Fruit fly (Drosophila melanogaster) whole organism, embryonic: Measurements from ENCODE around the gene mRpS9.
A peak's percentile ranks its signal among the peaks of the same experiment; 100 is the strongest.

Source experiments
- CG11504 ChIP-seq: fragments of 200-800 bp; sonication (Bioruptor generic); optimal IDR thresholded peaks from 3 replicates; lab custom pipeline; 2019; ENCODE audit warnings: missing biosample characterization, mild to moderate bottlenecking, missing genetic modification characterization, moderate library complexity
- CG11695 ChIP-seq: fragments of 200-800 bp; sonication (Bioruptor generic); IDR thresholded peaks from 3 replicates; pipeline ENCODE4 v1.3.6; 2022; ENCODE audit warnings: missing biosample characterization, missing genetic modification characterization
- CG12769 ChIP-seq: fragments of 200-800 bp; sonication (Bioruptor generic); optimal IDR thresholded peaks from 2 replicates; lab custom pipeline; 2019; ENCODE audit warnings: missing biosample characterization, mild to moderate bottlenecking, missing genetic modification characterization, moderate library complexity
- CG13894 ChIP-seq: fragments of 200-800 bp; sonication (Bioruptor generic); optimal IDR thresholded peaks from 3 replicates; lab custom pipeline; 2018; ENCODE audit warnings: missing biosample characterization, mild to moderate bottlenecking, missing genetic modification characterization, moderate library complexity
- CG1647 ChIP-seq: fragments of 200-800 bp; sonication (Bioruptor generic); optimal IDR thresholded peaks from 3 replicates; lab custom pipeline; 2016; ENCODE audit warnings: missing biosample characterization, missing genetic modification characterization
- CG17385 ChIP-seq: fragments of 200-800 bp; sonication (Bioruptor generic); optimal IDR thresholded peaks from 3 replicates; lab custom pipeline; 2018; ENCODE audit warnings: missing biosample characterization, mild to moderate bottlenecking, missing genetic modification characterization
- CG17912 ChIP-seq: fragments of 200-800 bp; sonication (Bioruptor generic); optimal IDR thresholded peaks from 2 replicates; lab custom pipeline; 2018; ENCODE audit warnings: missing biosample characterization, mild to moderate bottlenecking, missing genetic modification characterization
- CG2129 ChIP-seq: fragments of 200-800 bp; sonication (Bioruptor generic); IDR thresholded peaks from 2 replicates; pipeline ENCODE4 v1.3.6; 2022; ENCODE audit warnings: missing biosample characterization, missing genetic modification characterization; ENCODE audit not compliant: partially characterized antibody
- CG2889 ChIP-seq: fragments of 200-800 bp; sonication (Bioruptor generic); IDR thresholded peaks from 3 replicates; pipeline ENCODE4 v1.3.6; 2022; ENCODE audit warnings: missing biosample characterization, missing genetic modification characterization
- CG3065 ChIP-seq: fragments of 200-800 bp; sonication (Bioruptor generic); optimal IDR thresholded peaks from 2 replicates; lab custom pipeline; 2016; ENCODE audit warnings: missing biosample characterization, missing genetic modification characterization
- CG31224 ChIP-seq: fragments of 200-800 bp; sonication (Bioruptor generic); IDR thresholded peaks from 2 replicates; pipeline ENCODE4 v1.3.6; 2022; ENCODE audit warnings: missing biosample characterization, missing genetic modification characterization
- CG32767 ChIP-seq: fragments of 200-800 bp; sonication (Bioruptor generic); IDR thresholded peaks from 2 replicates; pipeline ENCODE4 v1.3.6; 2022; ENCODE audit warnings: missing biosample characterization, missing genetic modification characterization
- CG5180 ChIP-seq: fragments of 200-800 bp; sonication (Bioruptor generic); optimal IDR thresholded peaks from 3 replicates; lab custom pipeline; 2017; ENCODE audit warnings: missing biosample characterization, missing genetic modification characterization, mild to moderate bottlenecking, moderate library complexity, missing genetic modification reagents
- CG8359 ChIP-seq: fragments of 200-800 bp; sonication (Bioruptor generic); optimal IDR thresholded peaks from 2 replicates; lab custom pipeline; 2017; ENCODE audit warnings: missing biosample characterization, mild to moderate bottlenecking, missing genetic modification characterization, borderline replicate concordance
- Dad ChIP-seq: fragments of 200-800 bp; sonication (Bioruptor generic); optimal IDR thresholded peaks from 3 replicates; lab custom pipeline; 2016; ENCODE audit warnings: missing biosample characterization, missing genetic modification characterization
- Deaf1 ChIP-seq: fragments of 200-800 bp; optimal IDR thresholded peaks from 3 replicates; lab custom pipeline; 2019; ENCODE audit warnings: missing biosample characterization, mild to moderate bottlenecking, missing genetic modification characterization, moderate library complexity
- Elba2 ChIP-seq: fragments of 200-800 bp; sonication (Bioruptor generic); optimal IDR thresholded peaks from 3 replicates; lab custom pipeline; 2016; ENCODE audit warnings: missing biosample characterization, missing genetic modification characterization
- H15 ChIP-seq: fragments of 200-800 bp; sonication (Bioruptor generic); IDR thresholded peaks from 3 replicates; pipeline ENCODE4 v1.3.6; 2022; ENCODE audit warnings: missing biosample characterization, missing genetic modification characterization
- HmgD ChIP-seq: fragments of 200-800 bp; sonication (Bioruptor generic); optimal IDR thresholded peaks from 3 replicates; lab custom pipeline; 2016; ENCODE audit warnings: missing biosample characterization, missing genetic modification characterization
- Meics ChIP-seq: fragments of 200-800 bp; sonication (Bioruptor generic); optimal IDR thresholded peaks from 2 replicates; lab custom pipeline; 2017; ENCODE audit warnings: missing biosample characterization, mild to moderate bottlenecking, missing genetic modification characterization
- Nf-YB ChIP-seq: fragments of 200-800 bp; sonication (Bioruptor generic); optimal IDR thresholded peaks from 3 replicates; lab custom pipeline; 2019; ENCODE audit warnings: missing biosample characterization, mild to moderate bottlenecking, missing genetic modification characterization, moderate library complexity
- Oli ChIP-seq: fragments of 200-800 bp; sonication (Bioruptor generic); optimal IDR thresholded peaks from 2 replicates; lab custom pipeline; 2018; ENCODE audit warnings: missing biosample characterization, mild to moderate bottlenecking, missing genetic modification characterization, moderate library complexity
- Ptx1 ChIP-seq: fragments of 200-800 bp; sonication (Bioruptor generic); IDR thresholded peaks from 2 replicates; pipeline ENCODE4 v1.3.6; 2022; ENCODE audit warnings: missing biosample characterization, missing genetic modification characterization
- Ravus ChIP-seq: fragments of 200-800 bp; sonication (Bioruptor generic); IDR thresholded peaks from 2 replicates; pipeline ENCODE4 v1.3.6; 2022; ENCODE audit warnings: missing biosample characterization, missing genetic modification characterization
- Tbp ChIP-seq: fragments of >200 bp; optimal IDR thresholded peaks from 2 replicates; lab custom pipeline; 2018; ENCODE audit warnings: missing biosample characterization, missing genetic modification characterization
- Xbp1 ChIP-seq: fragments of 200-800 bp; sonication (Bioruptor generic); optimal IDR thresholded peaks from 3 replicates; lab custom pipeline; 2016; ENCODE audit warnings: missing biosample characterization, mild to moderate bottlenecking, missing genetic modification characterization
- abd-A ChIP-seq: fragments of 200-800 bp; sonication (Bioruptor generic); optimal IDR thresholded peaks from 3 replicates; lab custom pipeline; 2019; ENCODE audit warnings: missing biosample characterization, mild to moderate bottlenecking, missing genetic modification characterization, moderate library complexity
- bab2 ChIP-seq: fragments of 200-800 bp; sonication (Bioruptor generic); optimal IDR thresholded peaks from 2 replicates; lab custom pipeline; 2016; ENCODE audit warnings: missing biosample characterization, missing genetic modification characterization
- bcd ChIP-seq: fragments of 200-800 bp; sonication (Bioruptor generic); optimal IDR thresholded peaks from 2 replicates; lab custom pipeline; 2017; ENCODE audit warnings: missing biosample characterization, mild to moderate bottlenecking, missing genetic modification characterization
- bigmax ChIP-seq: fragments of 200-800 bp; sonication (Bioruptor generic); optimal IDR thresholded peaks from 2 replicates; lab custom pipeline; 2018; ENCODE audit warnings: missing biosample characterization, mild to moderate bottlenecking, missing genetic modification characterization
- chn ChIP-seq: fragments of 200-800 bp; sonication (Bioruptor generic); optimal IDR thresholded peaks from 2 replicates; lab custom pipeline; 2016; ENCODE audit warnings: missing biosample characterization, missing genetic modification characterization
- gfzf ChIP-seq: fragments of 200-800 bp; sonication (Bioruptor generic); optimal IDR thresholded peaks from 2 replicates; lab custom pipeline; 2016; ENCODE audit warnings: missing biosample characterization, mild to moderate bottlenecking, missing genetic modification characterization, moderate library complexity
- ham ChIP-seq: fragments of 200-800 bp; sonication (Bioruptor generic); IDR thresholded peaks from 2 replicates; pipeline ENCODE4 v1.3.6; 2022; ENCODE audit warnings: missing biosample characterization, missing genetic modification characterization
- knrl ChIP-seq: fragments of 200-800 bp; sonication (Bioruptor generic); IDR thresholded peaks from 3 replicates; pipeline ENCODE4 v1.3.6; 2022; ENCODE audit warnings: missing biosample characterization, missing genetic modification characterization; ENCODE audit not compliant: partially characterized antibody
- mam ChIP-seq: fragments of 200-800 bp; sonication (Bioruptor generic); optimal IDR thresholded peaks from 3 replicates; lab custom pipeline; 2016; ENCODE audit warnings: missing biosample characterization, missing genetic modification characterization
- nmo ChIP-seq: fragments of 200-800 bp; sonication (Bioruptor generic); optimal IDR thresholded peaks from 2 replicates; lab custom pipeline; 2018; ENCODE audit warnings: missing biosample characterization, mild to moderate bottlenecking, missing genetic modification characterization, moderate library complexity
- p53 ChIP-seq: fragments of 200-800 bp; sonication (Bioruptor generic); optimal IDR thresholded peaks from 2 replicates; lab custom pipeline; 2016; ENCODE audit warnings: missing biosample characterization, missing genetic modification characterization
- pb ChIP-seq: fragments of 200-800 bp; sonication (Bioruptor generic); optimal IDR thresholded peaks from 3 replicates; lab custom pipeline; 2016; ENCODE audit warnings: missing biosample characterization, missing genetic modification characterization
- phol ChIP-seq: fragments of 200-800 bp; sonication (Bioruptor generic); optimal IDR thresholded peaks from 3 replicates; lab custom pipeline; 2018; ENCODE audit warnings: missing biosample characterization, mild to moderate bottlenecking, missing genetic modification characterization, moderate library complexity
- sc ChIP-seq, 3 experiments: fragments of >200 bp in 2 of 3; fragments of 200-800 bp in 1 of 3; sonication (Bioruptor generic) in 1 of 3; optimal IDR thresholded peaks; 2 replicates in 2 of 3; 3 replicates in 1 of 3; lab custom pipeline; 2017; ENCODE audit warnings: mild to moderate bottlenecking in 1 of 3, missing biosample characterization in 1 of 3, missing genetic modification characterization in 1 of 3, missing genetic modification reagents in 1 of 3
- sima ChIP-seq: fragments of 200-800 bp; sonication (Bioruptor generic); optimal IDR thresholded peaks from 2 replicates; lab custom pipeline; 2016; ENCODE audit warnings: missing biosample characterization, missing genetic modification characterization
- so ChIP-seq: fragments of 200-800 bp; sonication (Bioruptor generic); IDR thresholded peaks from 3 replicates; pipeline ENCODE4 v1.3.6; 2022; ENCODE audit warnings: missing biosample characterization, missing genetic modification characterization
- sr ChIP-seq: fragments of 200-800 bp; sonication (Bioruptor generic); IDR thresholded peaks from 3 replicates; pipeline ENCODE4 v1.3.6; 2022; ENCODE audit warnings: missing biosample characterization, missing genetic modification characterization
- stwl ChIP-seq: fragments of 200-800 bp; sonication (Bioruptor generic); optimal IDR thresholded peaks from 3 replicates; lab custom pipeline; 2018; ENCODE audit warnings: missing biosample characterization, mild to moderate bottlenecking, missing genetic modification characterization, moderate library complexity
- unc-4 ChIP-seq: fragments of 200-800 bp; sonication (Bioruptor generic); IDR thresholded peaks from 2 replicates; pipeline ENCODE4 v1.3.6; 2022; ENCODE audit warnings: missing biosample characterization, missing genetic modification characterization; ENCODE audit not compliant: partially characterized antibody

mRpS9 gene

DNA sequence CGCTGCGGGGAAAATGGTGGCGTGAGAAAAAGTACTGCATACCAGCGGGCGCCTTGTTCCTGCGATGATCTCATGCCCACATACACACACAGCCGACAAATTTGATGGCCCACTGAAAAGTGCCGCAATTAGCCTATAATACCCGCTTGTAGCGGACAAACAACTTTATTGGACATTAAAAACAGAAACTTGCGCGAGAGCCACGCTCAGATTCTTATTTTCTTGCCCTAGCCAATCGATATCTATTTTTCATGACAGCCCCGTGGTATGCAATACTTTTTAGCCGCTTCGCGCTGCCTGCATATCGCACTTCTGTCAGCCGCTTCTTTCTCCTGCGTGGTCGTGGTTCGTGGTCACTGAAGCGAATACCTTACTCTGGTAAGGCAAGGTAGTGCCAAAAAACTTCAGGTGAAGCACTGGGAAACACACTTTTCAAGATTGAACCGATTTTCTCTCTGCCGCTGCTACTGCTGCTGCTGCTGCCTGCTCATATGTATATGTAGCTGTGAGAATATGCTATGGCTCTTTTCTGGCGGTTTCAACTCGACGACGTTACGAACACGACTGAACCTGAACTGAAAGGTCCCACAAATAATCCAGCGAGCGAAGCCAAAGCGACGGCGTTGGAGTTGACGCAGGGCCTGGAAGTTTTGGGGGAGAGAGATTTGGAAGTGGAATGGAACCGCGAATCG, 16.2 kb downstream of the mRpS9 start, which contains the start of gene CG17816 (continued):
- TF ChIP-seq Nf-YB (GFP tag; lab: Kevin White, UChicago), result peak; percentile 29
- peak; percentile 85 for TF ChIP-seq p53 (GFP tag; lab: Kevin White, UChicago)
- TF ChIP-seq H15 (GFP tag; lab: Robert Waterston, UW), result no peak
- TF ChIP-seq Elba2 (GFP tag; lab: Kevin White, UChicago), result no peak
- no peak for TF ChIP-seq bcd (GFP tag; lab: Kevin White, UChicago)
- TF ChIP-seq pb, result no peak
- no peak for TF ChIP-seq CG17912 (GFP tag; lab: Kevin White, UChicago)
- no peak for TF ChIP-seq nmo (GFP tag; lab: Kevin White, UChicago)
- no peak for TF ChIP-seq Oli
- no peak for TF ChIP-seq Xbp1 (GFP tag; lab: Kevin White, UChicago)
- TF ChIP-seq HmgD (GFP tag; lab: Kevin White, UChicago), result no peak
- no peak for TF ChIP-seq Tbp (GFP tag; lab: Kevin White, UChicago)
- TF ChIP-seq CG17385 (GFP tag; lab: Kevin White, UChicago), result no peak
- no peak for TF ChIP-seq ham (GFP tag; lab: Robert Waterston, UW)
- TF ChIP-seq CG1647 (GFP tag; lab: Kevin White, UChicago), result no peak
- TF ChIP-seq sr (GFP tag; lab: Robert Waterston, UW), result no peak
- TF ChIP-seq Meics (GFP tag; lab: Kevin White, UChicago), result no peak
- TF ChIP-seq knrl (GFP tag; lab: Robert Waterston, UW), result no peak
- no peak for TF ChIP-seq stwl (tag; lab: Kevin White, UChicago)
- TF ChIP-seq abd-A (tag; lab: Kevin White, UChicago), result no peak
- no peak for TF ChIP-seq chn (GFP tag; lab: Kevin White, UChicago)
- 0 out of 3 replicates have a peak, but pooled peaks have one; percentile 7 for TF ChIP-seq so
- no peak for TF ChIP-seq CG8359 (GFP tag; lab: Kevin White, UChicago)
- no peak for TF ChIP-seq CG2889 (GFP tag; lab: Robert Waterston, UW)
- peak; percentile 20 for TF ChIP-seq CG5180 (GFP tag; lab: Kevin White, UChicago)
- peak; percentile 37 for TF ChIP-seq phol (tag; lab: Kevin White, UChicago)
- no peak for TF ChIP-seq Dad (GFP tag; lab: Kevin White, UChicago)
- TF ChIP-seq unc-4 (GFP tag; lab: Robert Waterston, UW), result no peak
- TF ChIP-seq CG32767 (GFP tag; lab: Robert Waterston, UW), result no peak
- TF ChIP-seq CG11695, result no peak
- no peak for TF ChIP-seq Ptx1 (GFP tag; lab: Robert Waterston, UW)
- TF ChIP-seq bab2 (GFP tag; lab: Kevin White, UChicago), result no peak
- TF ChIP-seq bigmax (GFP tag; lab: Kevin White, UChicago), result no peak
- no peak for TF ChIP-seq CG12769 (tag; lab: Kevin White, UChicago)
- peak; percentile 80 for TF ChIP-seq Deaf1
- TF ChIP-seq CG3065 (GFP tag; lab: Kevin White, UChicago), result no peak
- no peak for TF ChIP-seq mam
- no peak for TF ChIP-seq CG11504 (tag; lab: Kevin White, UChicago)
- no peak for TF ChIP-seq CG2129 (GFP tag; lab: Robert Waterston, UW)
- TF ChIP-seq CG13894, result peak; percentile 44
- TF ChIP-seq sc (optimal IDR thresholded peaks at IDR 0.05; lab: Kevin White, UChicago), result no peak
- no peak for TF ChIP-seq sc (GFP tag; optimal IDR thresholded peaks at IDR 0.05; lab: Kevin White, UChicago)
- no peak for TF ChIP-seq CG31224 (GFP tag; lab: Robert Waterston, UW)
- TF ChIP-seq Ravus, result no peak
- TF ChIP-seq sima, result no peak
- no peak for TF ChIP-seq gfzf (GFP tag; lab: Kevin White, UChicago)
